Fruit fly (Drosophila melanogaster) whole organism, embryonic: Measurements from ENCODE around the gene Tm1.

ENCODE experiments used
- B-H2 ChIP-seq: fragments of 200-800 bp; sonication (Bioruptor generic); optimal IDR thresholded peaks from 2 replicates; lab custom pipeline; 2018; ENCODE audit warnings: missing biosample characterization, mild to moderate bottlenecking, missing genetic modification characterization
- C15 ChIP-seq: fragments of 200-800 bp; sonication (Bioruptor generic); IDR thresholded peaks from 3 replicates; pipeline ENCODE4 v1.3.6; 2022; ENCODE audit warnings: missing biosample characterization, missing genetic modification characterization
- CG10462 ChIP-seq: fragments of 200-800 bp; sonication (Bioruptor generic); optimal IDR thresholded peaks from 2 replicates; lab custom pipeline; 2016; ENCODE audit warnings: missing biosample characterization, missing genetic modification characterization
- CG10543 ChIP-seq: fragments of 200-800 bp; sonication (Bioruptor generic); optimal IDR thresholded peaks from 3 replicates; lab custom pipeline; 2017; ENCODE audit warnings: missing biosample characterization, mild to moderate bottlenecking, missing genetic modification characterization, moderate library complexity
- CG12104 ChIP-seq: fragments of 200-800 bp; sonication (Bioruptor generic); optimal IDR thresholded peaks from 3 replicates; lab custom pipeline; 2016; ENCODE audit warnings: missing biosample characterization, missing genetic modification characterization
- CG13296 ChIP-seq: fragments of 200-800 bp; sonication (Bioruptor generic); optimal IDR thresholded peaks from 3 replicates; lab custom pipeline; 2018; ENCODE audit warnings: missing biosample characterization, mild to moderate bottlenecking, missing genetic modification characterization
- CG14667 ChIP-seq: fragments of 200-800 bp; sonication (Bioruptor generic); IDR thresholded peaks from 2 replicates; pipeline ENCODE4 v1.3.6; 2022; ENCODE audit warnings: missing biosample characterization, missing genetic modification characterization
- CG14860 ChIP-seq: fragments of 200-800 bp; sonication (Bioruptor generic); IDR thresholded peaks from 3 replicates; pipeline ENCODE4 v1.3.6; 2022; ENCODE audit warnings: missing biosample characterization, missing genetic modification characterization; ENCODE audit not compliant: partially characterized antibody
- CG15011 ChIP-seq: fragments of 200-800 bp; sonication (Bioruptor generic); optimal IDR thresholded peaks from 3 replicates; lab custom pipeline; 2018; ENCODE audit warnings: missing biosample characterization, mild to moderate bottlenecking, missing genetic modification characterization
- CG1832 ChIP-seq: fragments of 200-800 bp; sonication (Bioruptor generic); optimal IDR thresholded peaks from 2 replicates; lab custom pipeline; 2017; ENCODE audit warnings: missing biosample characterization, mild to moderate bottlenecking, missing genetic modification characterization, inconsistent platforms
- CG18476 ChIP-seq: fragments of 200-800 bp; sonication (Bioruptor generic); optimal IDR thresholded peaks from 2 replicates; lab custom pipeline; 2016; ENCODE audit warnings: missing biosample characterization, mild to moderate bottlenecking, missing genetic modification characterization
- CG2120 ChIP-seq: fragments of 200-800 bp; sonication (Bioruptor generic); optimal IDR thresholded peaks from 3 replicates; lab custom pipeline; 2016; ENCODE audit warnings: missing biosample characterization, missing genetic modification characterization
- CG31441 ChIP-seq: fragments of 200-800 bp; sonication (Bioruptor generic); IDR thresholded peaks from 2 replicates; pipeline ENCODE4 v1.3.6; 2022; ENCODE audit warnings: missing biosample characterization, missing genetic modification characterization
- CG3407 ChIP-seq: fragments of 200-800 bp; sonication (Bioruptor generic); optimal IDR thresholded peaks from 2 replicates; lab custom pipeline; 2018; ENCODE audit warnings: missing biosample characterization, mild to moderate bottlenecking, missing genetic modification characterization
- CG3726 ChIP-seq: fragments of 200-800 bp; sonication (Bioruptor generic); IDR thresholded peaks from 3 replicates; pipeline ENCODE4, ENCODE4 v1.3.6; 2022; ENCODE audit warnings: missing biosample characterization, missing genetic modification characterization
- CG4730 ChIP-seq: fragments of 200-800 bp; sonication (Bioruptor generic); IDR thresholded peaks from 2 replicates; pipeline ENCODE4 v1.3.6; 2022; ENCODE audit warnings: missing biosample characterization, missing genetic modification characterization
- CG9797 ChIP-seq: fragments of 200-800 bp; sonication (Bioruptor generic); optimal IDR thresholded peaks from 3 replicates; lab custom pipeline; 2018; ENCODE audit warnings: missing biosample characterization, mild to moderate bottlenecking, missing genetic modification characterization
- D19B ChIP-seq: fragments of 200-800 bp; sonication (Bioruptor generic); optimal IDR thresholded peaks from 2 replicates; lab custom pipeline; 2017; ENCODE audit warnings: missing biosample characterization, mild to moderate bottlenecking, missing genetic modification characterization
- Dip3 ChIP-seq: fragments of 200-800 bp; sonication (Bioruptor generic); optimal IDR thresholded peaks from 3 replicates; lab custom pipeline; 2016; ENCODE audit warnings: missing biosample characterization, missing genetic modification characterization
- Eip74EF ChIP-seq, 2 experiments: fragments of 200-800 bp in 1 of 2; fragments of >200 bp in 1 of 2; sonication (Bioruptor generic) in 1 of 2; optimal IDR thresholded peaks; 2 replicates each; lab custom pipeline; 2017 to 2019; ENCODE audit warnings: missing biosample characterization in 2 of 2, missing genetic modification characterization in 2 of 2, mild to moderate bottlenecking in 1 of 2, moderate library complexity in 1 of 2
- Gug ChIP-seq: fragments of 200-800 bp; sonication (Bioruptor generic); IDR thresholded peaks from 4 replicates; pipeline ENCODE4 v1.3.6; 2022; ENCODE audit warnings: missing biosample characterization, missing genetic modification characterization
- HLH54F ChIP-seq: fragments of 200-800 bp; sonication (Bioruptor generic); optimal IDR thresholded peaks from 3 replicates; lab custom pipeline; 2016; ENCODE audit warnings: missing biosample characterization, missing genetic modification characterization
- Hr51 ChIP-seq, 2 experiments: fragments of 200-800 bp; sonication (Bioruptor generic); optimal IDR thresholded peaks; 2 replicates in 1 of 2; 3 replicates in 1 of 2; lab custom pipeline; 2016 to 2018; ENCODE audit warnings: missing biosample characterization in 2 of 2, missing genetic modification characterization in 2 of 2, mild to moderate bottlenecking in 1 of 2, moderate library complexity in 1 of 2
- Hsf ChIP-seq: fragments of 200-800 bp; sonication (Bioruptor generic); optimal IDR thresholded peaks from 3 replicates; lab custom pipeline; 2016; ENCODE audit warnings: missing biosample characterization, missing genetic modification characterization
- Max ChIP-seq: fragments of 200-800 bp; sonication (Bioruptor generic); optimal IDR thresholded peaks from 2 replicates; lab custom pipeline; 2016; ENCODE audit warnings: missing biosample characterization, mild to moderate bottlenecking, missing genetic modification characterization
- NFAT ChIP-seq: fragments of 200-800 bp; sonication (Bioruptor generic); IDR thresholded peaks from 2 replicates; pipeline ENCODE4 v1.3.6; 2022; ENCODE audit warnings: missing biosample characterization, missing genetic modification characterization
- Oli ChIP-seq: fragments of 200-800 bp; sonication (Bioruptor generic); optimal IDR thresholded peaks from 2 replicates; lab custom pipeline; 2018; ENCODE audit warnings: missing biosample characterization, mild to moderate bottlenecking, missing genetic modification characterization, moderate library complexity
- Poxn ChIP-seq: fragments of 200-800 bp; sonication (Bioruptor generic); IDR thresholded peaks from 2 replicates; pipeline ENCODE4 v1.3.6; 2022; ENCODE audit warnings: missing biosample characterization, missing genetic modification characterization
- Sox102F ChIP-seq: fragments of 200-800 bp; sonication (Bioruptor generic); optimal IDR thresholded peaks from 2 replicates; lab custom pipeline; 2018; ENCODE audit warnings: missing biosample characterization, mild to moderate bottlenecking, missing genetic modification characterization, moderate library complexity
- ab ChIP-seq: fragments of 200-800 bp; sonication (Bioruptor generic); optimal IDR thresholded peaks from 2 replicates; lab custom pipeline; 2016; ENCODE audit warnings: missing biosample characterization, missing genetic modification characterization
- az2 ChIP-seq: fragments of 200-800 bp; sonication (Bioruptor generic); optimal IDR thresholded peaks from 3 replicates; lab custom pipeline; 2016; ENCODE audit warnings: missing biosample characterization, missing genetic modification characterization
- bab2 ChIP-seq: fragments of 200-800 bp; sonication (Bioruptor generic); optimal IDR thresholded peaks from 2 replicates; lab custom pipeline; 2016; ENCODE audit warnings: missing biosample characterization, missing genetic modification characterization
- crp ChIP-seq, 2 experiments: fragments of 200-800 bp; sonication (Bioruptor generic); optimal IDR thresholded peaks; 2 replicates in 1 of 2; 3 replicates in 1 of 2; lab custom pipeline; 2017; ENCODE audit warnings: missing biosample characterization in 2 of 2, missing genetic modification characterization in 2 of 2, mild to moderate bottlenecking in 1 of 2, moderate library complexity in 1 of 2
- dysf ChIP-seq: fragments of 200-800 bp; sonication (Bioruptor generic); IDR thresholded peaks from 3 replicates; pipeline ENCODE4 v1.3.6; 2022; ENCODE audit warnings: missing biosample characterization, missing genetic modification characterization
- fd102C ChIP-seq: fragments of 200-800 bp; sonication (Bioruptor generic); optimal IDR thresholded peaks from 2 replicates; lab custom pipeline; 2018; ENCODE audit warnings: missing biosample characterization, mild to moderate bottlenecking, missing genetic modification characterization, moderate library complexity
- ftz-f1 ChIP-seq: fragments of 200-800 bp; sonication (Bioruptor generic); optimal IDR thresholded peaks from 2 replicates; lab custom pipeline; 2016; ENCODE audit warnings: missing biosample characterization, missing genetic modification characterization
- gcm ChIP-seq: fragments of 200-800 bp; sonication (Bioruptor generic); optimal IDR thresholded peaks from 2 replicates; lab custom pipeline; 2019; ENCODE audit warnings: missing biosample characterization, mild to moderate bottlenecking, missing genetic modification characterization, moderate library complexity
- grau ChIP-seq: fragments of 200-800 bp; optimal IDR thresholded peaks from 3 replicates; lab custom pipeline; 2019; ENCODE audit warnings: missing biosample characterization, mild to moderate bottlenecking, missing genetic modification characterization, moderate library complexity
- gsb ChIP-seq: fragments of 200-800 bp; sonication (Bioruptor generic); IDR thresholded peaks from 2 replicates; pipeline ENCODE4 v1.3.6; 2022; ENCODE audit warnings: missing biosample characterization, missing genetic modification characterization
- gsb-n ChIP-seq: fragments of 200-800 bp; sonication (Bioruptor generic); optimal IDR thresholded peaks from 3 replicates; lab custom pipeline; 2018; ENCODE audit warnings: missing biosample characterization, mild to moderate bottlenecking, missing genetic modification characterization
- ken ChIP-seq: fragments of 200-800 bp; sonication (Bioruptor generic); IDR thresholded peaks from 3 replicates; pipeline ENCODE4 v1.3.6; 2022; ENCODE audit warnings: missing biosample characterization, missing genetic modification characterization
- nerfin-1 ChIP-seq: fragments of 200-800 bp; sonication (Bioruptor generic); optimal IDR thresholded peaks from 3 replicates; lab custom pipeline; 2019; ENCODE audit warnings: missing biosample characterization, mild to moderate bottlenecking, missing genetic modification characterization, moderate library complexity
- p53 ChIP-seq: fragments of 200-800 bp; sonication (Bioruptor generic); optimal IDR thresholded peaks from 2 replicates; lab custom pipeline; 2016; ENCODE audit warnings: missing biosample characterization, missing genetic modification characterization
- slbo ChIP-seq: fragments of 200-800 bp; sonication (Bioruptor generic); IDR thresholded peaks from 2 replicates; pipeline ENCODE4 v1.3.6; 2022; ENCODE audit warnings: missing biosample characterization, missing genetic modification characterization
- tap ChIP-seq: fragments of 200-800 bp; optimal IDR thresholded peaks from 3 replicates; lab custom pipeline; 2019; ENCODE audit warnings: missing biosample characterization, mild to moderate bottlenecking, missing genetic modification characterization, moderate library complexity
- tin ChIP-seq: fragments of 200-800 bp; sonication (Bioruptor generic); optimal IDR thresholded peaks from 3 replicates; lab custom pipeline; 2016; ENCODE audit warnings: missing biosample characterization, missing genetic modification characterization
- tna ChIP-seq: fragments of 200-800 bp; sonication (Bioruptor generic); IDR thresholded peaks from 2 replicates; pipeline ENCODE4 v1.3.6; 2022; ENCODE audit warnings: missing biosample characterization, missing genetic modification characterization; ENCODE audit not compliant: partially characterized antibody
- usp ChIP-seq: fragments of >200 bp; optimal IDR thresholded peaks from 2 replicates; lab custom pipeline; 2017; ENCODE audit warnings: missing biosample characterization, missing genetic modification characterization
- vvl ChIP-seq: fragments of 200-800 bp; sonication (Bioruptor generic); IDR thresholded peaks from 2 replicates; pipeline ENCODE4 v1.3.6; 2022; ENCODE audit warnings: missing biosample characterization, missing genetic modification characterization

Tm1 gene

DNA sequence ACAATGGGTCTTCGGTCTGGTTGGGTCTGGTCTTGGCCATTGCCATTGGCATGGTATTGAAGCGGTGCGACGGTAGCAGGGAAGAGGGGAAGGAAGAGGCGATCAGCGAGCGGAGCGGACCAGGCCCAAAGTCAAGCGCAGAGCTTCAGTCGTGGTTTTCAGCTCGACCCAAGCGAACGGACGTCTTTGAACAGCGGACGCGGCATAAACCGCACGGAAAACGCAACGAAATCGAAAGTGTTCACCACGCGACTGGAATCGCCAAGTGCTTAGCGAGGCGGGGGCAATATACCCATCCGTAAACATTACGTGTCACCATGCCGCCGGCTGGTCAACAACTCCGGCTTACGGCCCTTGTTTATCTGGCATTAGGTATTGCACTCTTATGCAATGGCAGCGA is 38.3 kb downstream of the Tm1 start, which contains the start of gene CG14866 (continued):
- no peak for TF ChIP-seq CG2120 (GFP tag; lab: Kevin White, UChicago)
- no peak for TF ChIP-seq CG13296
- no peak for TF ChIP-seq p53 (GFP tag; lab: Kevin White, UChicago)
- TF ChIP-seq vvl = 0 out of 2 replicates have a peak, but pooled peaks have one; percentile 13
- TF ChIP-seq dysf (GFP tag; lab: Robert Waterston, UW) = no peak
- no peak for TF ChIP-seq D19B (GFP tag; lab: Kevin White, UChicago)
- TF ChIP-seq CG15011 (GFP tag; lab: Kevin White, UChicago) = no peak
- no peak for TF ChIP-seq CG12104 (GFP tag; lab: Kevin White, UChicago)
- TF ChIP-seq Oli (tag; lab: Kevin White, UChicago) = no peak
- no peak for TF ChIP-seq grau
- TF ChIP-seq tna (GFP tag; lab: Robert Waterston, UW) = no peak
- TF ChIP-seq CG4730 (GFP tag; lab: Robert Waterston, UW) = no peak
- TF ChIP-seq CG3726 (GFP tag; lab: Robert Waterston, UW) = no peak
- no peak for TF ChIP-seq az2
- no peak for TF ChIP-seq Poxn
- TF ChIP-seq NFAT (GFP tag; lab: Robert Waterston, UW) = no peak
- no peak for TF ChIP-seq CG14860 (GFP tag; lab: Robert Waterston, UW)
- TF ChIP-seq, all 482 proteins: peak for 16

DNA sequence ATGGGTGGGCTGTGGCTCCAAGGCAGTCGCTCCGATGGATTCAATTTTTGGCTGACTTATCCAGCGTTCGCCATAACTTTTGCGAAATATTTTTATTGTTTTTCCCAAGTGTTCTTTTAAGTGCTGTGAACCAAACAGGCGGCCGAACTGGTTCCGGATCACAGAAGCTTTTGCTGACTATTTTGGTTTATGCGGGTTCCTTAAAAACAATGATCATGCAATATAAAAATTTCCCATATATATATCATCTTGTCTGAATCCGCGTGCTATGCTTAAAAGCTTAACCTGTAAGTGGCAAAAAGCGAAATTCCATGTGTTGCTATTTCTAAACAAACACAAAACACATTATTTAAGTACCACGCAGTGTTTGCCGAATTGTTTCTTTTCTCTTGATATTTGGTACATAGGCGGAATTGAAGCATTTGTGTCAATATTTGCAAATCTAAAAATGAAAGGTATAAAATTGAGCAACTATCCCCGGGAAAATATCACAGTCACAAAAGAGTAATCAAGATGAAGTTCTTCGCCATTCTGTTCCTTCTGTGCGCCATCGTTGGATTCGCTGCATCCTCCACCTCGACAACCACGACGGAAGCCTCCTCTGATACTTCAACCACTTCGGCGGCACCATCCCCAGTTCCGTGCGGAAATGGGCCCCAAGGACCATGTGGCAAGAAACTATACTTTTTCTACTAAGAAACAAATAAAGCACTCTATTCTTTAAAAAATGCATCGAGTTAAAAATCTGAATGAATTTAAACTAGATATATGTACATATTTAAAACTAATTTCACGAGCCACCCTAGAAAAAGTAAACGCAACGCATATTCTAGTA is 42.1 kb downstream of the Tm1 start, which contains the start of the genes CG6276 and CG44040:
Gene CG6276, minus strand, starts transcription at position 158 of the 835 bp plus-strand sequence.
Gene CG44040, plus strand, starts transcription at position 467 of the 835 bp plus-strand sequence.
- TF ChIP-seq Hr51 (GFP tag; optimal IDR thresholded peaks at IDR 0.05; lab: Kevin White, UChicago) (peak in 1 of 2 experiments; percentile 57), CG9797 (GFP tag; lab: Kevin White, UChicago) (no peak), Gug (GFP tag; lab: Robert Waterston, UW) (peak; percentile 19; the same call in 1 of the 4 replicates), Sox102F (GFP tag; lab: Kevin White, UChicago) (peak; percentile 35), ab (GFP tag; lab: Kevin White, UChicago) (no peak), usp (GFP tag; lab: Kevin White, UChicago) (no peak), tin (GFP tag; lab: Kevin White, UChicago) (no peak), gsb (GFP tag; lab: Robert Waterston, UW) (no peak), gsb-n (tag; lab: Kevin White, UChicago) (peak; percentile 2), Eip74EF (GFP tag; optimal IDR thresholded peaks at IDR 0.05; lab: Kevin White, UChicago) (no peak), fd102C (no peak), HLH54F (GFP tag; lab: Kevin White, UChicago) (peak; percentile 21), C15 (GFP tag; lab: Robert Waterston, UW) (no peak), crp (GFP tag; optimal IDR thresholded peaks at IDR 0.05; lab: Kevin White, UChicago) (no peak), ftz-f1 (GFP tag; lab: Kevin White, UChicago) (no peak), gcm (GFP tag; lab: Kevin White, UChicago) (peak; percentile 40), CG10462 (GFP tag; lab: Kevin White, UChicago) (peak; percentile 22), Max (GFP tag; lab: Kevin White, UChicago) (peak; percentile 11), nerfin-1 (tag; lab: Kevin White, UChicago) (no peak), bab2 (GFP tag; lab: Kevin White, UChicago) (peak; percentile 24), CG18476 (GFP tag; lab: Kevin White, UChicago) (no peak), slbo (GFP tag; lab: Robert Waterston, UW) (peak; percentile 59), CG31441 (GFP tag; lab: Robert Waterston, UW) (peak; percentile 39), Dip3 (GFP tag; lab: Kevin White, UChicago) (peak; percentile 9), CG3726 (GFP tag; lab: Robert Waterston, UW) (no peak), CG3407 (GFP tag; lab: Kevin White, UChicago) (no peak), CG1832 (GFP tag; lab: Kevin White, UChicago) (no peak), B-H2 (GFP tag; lab: Kevin White, UChicago) (peak; percentile 45), ken (GFP tag; lab: Robert Waterston, UW) (no peak), CG14667 (no peak), tap (tag; lab: Kevin White, UChicago) (peak; percentile 9), Hsf (GFP tag; lab: Kevin White, UChicago) (peak; percentile 33), CG10543 (peak; percentile 69)
